Worm (Caenorhabditis elegans) whole organism, young adult: ENCODE measurements around the gene F27D9.13.

Experiments used
- B0261.1 ChIP-seq: sonication (generic microtip); optimal IDR thresholded peaks from 2 replicates; lab custom pipeline; 2016; ENCODE audit warnings: mild to moderate bottlenecking, missing genetic modification characterization, moderate library complexity, missing compliant biosample characterization
- F37B4.10 ChIP-seq: fragments of 200-800 bp; sonication (Bioruptor generic); IDR thresholded peaks from 2 replicates; pipeline ENCODE4 v1.3.6; 2022; ENCODE audit warnings: missing genetic modification characterization, missing compliant biosample characterization
- K11D2.4 ChIP-seq: fragments of 200-800 bp; sonication (Bioruptor generic); IDR thresholded peaks from 2 replicates; pipeline ENCODE4 v1.3.6; 2022; ENCODE audit warnings: missing genetic modification reagents, missing genetic modification characterization, missing compliant biosample characterization
- T26A5.8 ChIP-seq: sonication (generic microtip); optimal IDR thresholded peaks from 2 replicates; lab custom pipeline; 2016; ENCODE audit warnings: missing genetic modification characterization, missing compliant biosample characterization
- Y53F4B.3 ChIP-seq: fragments of 200-800 bp; sonication (Bioruptor generic); IDR thresholded peaks from 2 replicates; pipeline ENCODE4 v1.3.6; 2022; ENCODE audit warnings: missing genetic modification reagents, missing genetic modification characterization, missing compliant biosample characterization
- Y95B8A.8 ChIP-seq: fragments of 200-800 bp; sonication (Bioruptor generic); IDR thresholded peaks from 2 replicates; pipeline ENCODE4 v1.3.6; 2022; ENCODE audit warnings: missing genetic modification reagents, missing genetic modification characterization, missing compliant biosample characterization
- atf-7 ChIP-seq: sonication (generic microtip); optimal IDR thresholded peaks from 2 replicates; lab custom pipeline; 2017; ENCODE audit warnings: mild to moderate bottlenecking, missing genetic modification characterization, missing compliant biosample characterization
- bed-1 ChIP-seq: fragments of 200-800 bp; sonication (Bioruptor generic); IDR thresholded peaks from 2 replicates; pipeline ENCODE4 v1.3.6; 2022; ENCODE audit warnings: missing genetic modification reagents, missing genetic modification characterization, missing compliant biosample characterization
- bed-2 ChIP-seq: fragments of 200-800 bp; sonication (Bioruptor generic); IDR thresholded peaks from 2 replicates; pipeline ENCODE4 v1.3.6; 2022; ENCODE audit warnings: missing genetic modification reagents, missing genetic modification characterization, missing compliant biosample characterization
- cebp-1 ChIP-seq, 2 experiments: fragments of 200-800 bp in 1 of 2; sonication (Bioruptor generic) in 1 of 2; sonication (generic microtip) in 1 of 2; IDR thresholded peaks in 1 of 2; optimal IDR thresholded peaks in 1 of 2; 2 replicates each; pipeline versions ENCODE4 v1.3.6 to Lab custom; 2017 to 2022; ENCODE audit warnings: missing compliant biosample characterization in 2 of 2, missing genetic modification characterization in 2 of 2, mild to moderate bottlenecking in 1 of 2, missing genetic modification reagents in 1 of 2, moderate library complexity in 1 of 2
- cebp-2 ChIP-seq: fragments of 200-800 bp; sonication (Bioruptor generic); IDR thresholded peaks from 2 replicates; pipeline ENCODE4 v1.3.6; 2022; ENCODE audit warnings: missing genetic modification characterization, missing compliant biosample characterization
- ceh-100 ChIP-seq: fragments of 200-800 bp; sonication (Bioruptor generic); IDR thresholded peaks from 2 replicates; pipeline ENCODE4 v1.3.6; 2022; ENCODE audit warnings: missing genetic modification reagents, missing genetic modification characterization, missing compliant biosample characterization
- ceh-27 ChIP-seq: fragments of 200-800 bp; sonication (Bioruptor generic); optimal IDR thresholded peaks from 2 replicates; lab custom pipeline; 2018; ENCODE audit warnings: mild to moderate bottlenecking, missing genetic modification characterization, moderate library complexity, missing compliant biosample characterization
- ceh-40 ChIP-seq: fragments of 200-800 bp; sonication (Bioruptor generic); IDR thresholded peaks from 2 replicates; pipeline ENCODE4 v1.3.6; 2022; ENCODE audit warnings: missing genetic modification characterization, missing compliant biosample characterization
- ceh-58 ChIP-seq: fragments of 200-800 bp; sonication (Bioruptor generic); IDR thresholded peaks from 2 replicates; pipeline ENCODE4 v1.3.6; 2022; ENCODE audit warnings: missing genetic modification characterization, missing compliant biosample characterization
- ceh-91 ChIP-seq: fragments of 200-800 bp; sonication (Bioruptor generic); IDR thresholded peaks from 2 replicates; pipeline ENCODE4 v1.3.6; 2022; ENCODE audit warnings: missing genetic modification reagents, missing genetic modification characterization, missing compliant biosample characterization
- dpl-1 ChIP-seq: fragments of 150-350 bp; optimal IDR thresholded peaks from 2 replicates; lab custom pipeline; 2014; ENCODE audit warnings: missing biosample characterization, missing genetic modification reagents, missing genetic modification characterization
- efl-1 ChIP-seq: fragments of 150-350 bp; optimal IDR thresholded peaks from 2 replicates; lab custom pipeline; 2014; ENCODE audit warnings: missing biosample characterization, missing genetic modification reagents, missing genetic modification characterization
- egrh-3 ChIP-seq: fragments of 200-800 bp; sonication (Bioruptor generic); IDR thresholded peaks from 2 replicates; pipeline ENCODE4 v1.3.6; 2022; ENCODE audit warnings: missing genetic modification reagents, missing genetic modification characterization, missing compliant biosample characterization
- fkh-3 ChIP-seq: sonication (generic microtip); optimal IDR thresholded peaks from 2 replicates; lab custom pipeline; 2016; ENCODE audit warnings: mild to moderate bottlenecking, missing genetic modification characterization, missing compliant biosample characterization
- hlh-12 ChIP-seq: sonication (generic microtip); optimal IDR thresholded peaks from 2 replicates; lab custom pipeline; 2016; ENCODE audit warnings: missing genetic modification characterization, missing compliant biosample characterization
- hlh-26 ChIP-seq: fragments of 200-800 bp; sonication (Bioruptor generic); conservative IDR thresholded peaks from 2 replicates; pipeline ENCODE4 v1.3.6; 2022; ENCODE audit warnings: missing genetic modification reagents, missing genetic modification characterization, missing compliant biosample characterization
- hmg-1.2 ChIP-seq: fragments of 200-800 bp; sonication (Bioruptor generic); IDR thresholded peaks from 2 replicates; pipeline ENCODE4 v1.3.6; 2022; ENCODE audit warnings: missing genetic modification reagents, missing genetic modification characterization, missing compliant biosample characterization
- hmg-20 ChIP-seq: fragments of 200-800 bp; sonication (Bioruptor generic); IDR thresholded peaks from 2 replicates; pipeline ENCODE4 v1.3.6; 2022; ENCODE audit warnings: missing genetic modification reagents, missing genetic modification characterization, missing compliant biosample characterization
- lsl-1 ChIP-seq: fragments of 200-800 bp; sonication (Bioruptor generic); optimal IDR thresholded peaks from 2 replicates; lab custom pipeline; 2018; ENCODE audit warnings: mild to moderate bottlenecking, missing genetic modification characterization, moderate library complexity, missing compliant biosample characterization
- lsy-27 ChIP-seq: sonication (generic microtip); optimal IDR thresholded peaks from 2 replicates; lab custom pipeline; 2017; ENCODE audit warnings: missing genetic modification characterization, mild to moderate bottlenecking, missing compliant biosample characterization, antibody characterized with exemption, missing genotype, borderline replicate concordance; ENCODE audit not compliant: insufficient read depth
- madf-3 ChIP-seq: fragments of 200-800 bp; sonication (Bioruptor generic); IDR thresholded peaks from 2 replicates; pipeline ENCODE4 v1.3.6; 2022; ENCODE audit warnings: missing genetic modification reagents, missing genetic modification characterization, missing compliant biosample characterization
- madf-6 ChIP-seq: fragments of 200-800 bp; sonication (Bioruptor generic); IDR thresholded peaks from 2 replicates; pipeline ENCODE4 v1.3.6; 2022; ENCODE audit warnings: missing genetic modification reagents, missing genetic modification characterization, missing compliant biosample characterization
- mes-4 ChIP-seq: sonication (generic microtip); optimal IDR thresholded peaks from 2 replicates; lab custom pipeline; 2016; ENCODE audit warnings: missing genotype, missing genetic modification characterization, missing compliant biosample characterization
- nfyb-1 ChIP-seq: fragments of 200-800 bp; sonication (Bioruptor generic); IDR thresholded peaks from 2 replicates; pipeline ENCODE4 v1.3.6; 2022; ENCODE audit warnings: missing genetic modification reagents, missing genetic modification characterization, missing compliant biosample characterization
- pbrm-1 ChIP-seq: fragments of 200-800 bp; sonication (Bioruptor generic); IDR thresholded peaks from 2 replicates; pipeline ENCODE4 v1.3.6; 2022; ENCODE audit warnings: missing genetic modification reagents, missing genetic modification characterization, missing compliant biosample characterization
- rec-8 ChIP-seq, 2 experiments: sonication (generic microtip); optimal IDR thresholded peaks; 2 replicates each; lab custom pipeline; 2016; ENCODE audit warnings: mild to moderate bottlenecking in 2 of 2, missing genetic modification characterization in 2 of 2, missing genetic modification reagents in 2 of 2, missing genotype in 2 of 2, missing biosample characterization in 1 of 2, missing compliant biosample characterization in 1 of 2, moderate library complexity in 1 of 2
- repo-1 ChIP-seq: sonication (generic microtip); optimal IDR thresholded peaks from 2 replicates; lab custom pipeline; 2017; ENCODE audit warnings: mild to moderate bottlenecking, missing genetic modification characterization, missing compliant biosample characterization
- sdz-38 ChIP-seq: sonication (generic microtip); optimal IDR thresholded peaks from 2 replicates; lab custom pipeline; 2016; ENCODE audit warnings: missing genotype, missing genetic modification characterization, missing compliant biosample characterization
- somi-1 ChIP-seq: fragments of 200-800 bp; sonication (Bioruptor generic); optimal IDR thresholded peaks from 2 replicates; lab custom pipeline; 2018; ENCODE audit warnings: mild to moderate bottlenecking, missing genetic modification characterization, missing compliant biosample characterization
- sptf-2 ChIP-seq: fragments of 200-800 bp; sonication (Bioruptor generic); optimal IDR thresholded peaks from 2 replicates; lab custom pipeline; 2018; ENCODE audit warnings: mild to moderate bottlenecking, missing genetic modification characterization, missing compliant biosample characterization
- ztf-18 ChIP-seq: sonication (generic microtip); optimal IDR thresholded peaks from 2 replicates; lab custom pipeline; 2016; ENCODE audit warnings: missing genotype, mild to moderate bottlenecking, missing genetic modification characterization, missing compliant biosample characterization
- ztf-26 ChIP-seq: sonication (generic microtip); optimal IDR thresholded peaks from 2 replicates; lab custom pipeline; 2017; ENCODE audit warnings: missing genetic modification characterization, missing compliant biosample characterization

Gene F27D9.13

DNA sequence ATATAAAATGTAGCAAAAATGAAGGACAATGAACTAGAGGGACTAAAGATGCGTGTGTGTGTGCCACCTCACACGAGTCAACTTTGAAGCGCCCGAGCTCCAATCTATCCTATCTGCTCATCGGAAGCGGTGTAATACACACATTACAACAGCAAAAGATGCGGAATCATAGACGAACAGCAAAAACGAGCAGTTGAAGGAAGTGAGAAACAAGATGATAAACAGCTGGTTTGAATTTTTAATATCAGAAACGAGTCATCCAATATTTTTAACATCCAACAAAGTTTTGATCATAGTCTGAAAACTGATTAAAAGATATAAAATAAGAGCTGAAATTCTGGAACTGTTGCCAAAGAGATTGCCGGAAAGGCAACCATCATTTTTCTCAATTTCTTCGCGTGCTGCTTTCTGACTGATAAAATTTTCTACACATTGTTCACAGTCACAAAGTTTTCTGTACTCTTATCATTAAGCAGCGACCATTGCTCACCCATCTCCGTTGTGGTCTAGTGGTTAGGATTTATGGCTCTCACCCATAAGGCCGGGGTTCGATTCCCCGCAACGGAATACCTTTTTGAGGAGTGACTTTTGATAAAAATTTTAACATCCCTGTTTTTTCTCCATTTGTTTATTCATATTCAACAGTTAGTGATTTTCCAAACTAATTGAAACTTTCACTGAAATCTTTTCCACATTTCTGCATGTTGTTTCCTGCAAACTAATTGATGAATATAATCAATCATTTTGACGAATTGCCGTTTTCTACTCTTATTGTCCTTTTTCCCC, 13.5 kb upstream of the F27D9.13 start, which contains the start of gene stn-2 (continued):
- TF ChIP-seq Y95B8A.8 (GFP tag; lab: Robert Waterston, UW) (0 out of 2 replicates have a peak, but pooled peaks have one; percentile 55), hmg-1.2 (GFP tag; lab: Robert Waterston, UW) (peak; percentile 64), ztf-18 (tag; lab: Kevin White, UChicago) (peak; percentile 57)
- TF ChIP-seq, all 124 proteins: peak for 30

DNA sequence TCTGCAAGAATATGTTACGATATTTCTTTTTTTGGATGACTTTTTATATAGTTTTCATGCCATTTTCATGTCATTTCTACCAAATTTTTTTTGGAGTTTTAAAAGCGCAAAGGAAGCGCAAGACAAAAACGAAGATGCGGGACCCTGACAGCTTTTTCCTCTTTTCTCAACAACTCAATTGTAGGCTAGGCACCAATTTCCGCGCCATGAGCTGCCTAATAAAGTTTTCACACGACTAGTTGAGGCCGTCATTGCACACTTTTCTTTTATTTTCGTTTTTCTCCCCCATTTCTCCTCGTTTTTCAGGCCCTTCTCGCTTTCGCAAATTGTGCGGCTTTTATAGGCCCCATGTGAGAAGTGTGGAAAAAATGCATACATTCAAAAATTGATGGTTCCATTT, 12.6 kb upstream of the F27D9.13 start:
- no peak for TF ChIP-seq T26A5.8
- no peak for TF ChIP-seq atf-7 (tag; lab: Kevin White, UChicago)
- TF ChIP-seq hmg-20 (GFP tag; lab: Robert Waterston, UW) = no peak
- no peak for TF ChIP-seq K11D2.4
- TF ChIP-seq Y53F4B.3 (GFP tag; lab: Robert Waterston, UW) = no peak
- TF ChIP-seq cebp-2 (GFP tag; lab: Robert Waterston, UW) = no peak
- TF ChIP-seq ceh-100 (GFP tag; lab: Robert Waterston, UW) = no peak
- no peak for TF ChIP-seq fkh-3 (tag; lab: Kevin White, UChicago)
- TF ChIP-seq lsl-1 (GFP tag; lab: Kevin White, UChicago) = no peak
- no peak for TF ChIP-seq ztf-26
- no peak for TF ChIP-seq sptf-2 (GFP tag; lab: Kevin White, UChicago)
- TF ChIP-seq ztf-18 (tag; lab: Kevin White, UChicago) = no peak
- TF ChIP-seq ceh-58 (GFP tag; lab: Robert Waterston, UW) = no peak
- no peak for TF ChIP-seq ceh-91
- TF ChIP-seq repo-1 = no peak
- TF ChIP-seq efl-1 (GFP tag; lab: Kevin White, UChicago) = no peak
- no peak for TF ChIP-seq somi-1
- TF ChIP-seq bed-2 (GFP tag; lab: Robert Waterston, UW) = no peak
- no peak for TF ChIP-seq mes-4 (tag; lab: Kevin White, UChicago)
- TF ChIP-seq madf-3 = no peak

- TF ChIP-seq nfyb-1 (GFP tag; lab: Robert Waterston, UW) (0 out of 2 replicates have a peak, but pooled peaks have one; percentile 15), hmg-1.2 (GFP tag; lab: Robert Waterston, UW) (0 out of 2 replicates have a peak, but pooled peaks have one; percentile 10), egrh-3 (GFP tag; lab: Robert Waterston, UW) (no peak)
Observed at ce11 chrX:7678437-7679139, 11.3 kb upstream of the F27D9.13 start.

DNA sequence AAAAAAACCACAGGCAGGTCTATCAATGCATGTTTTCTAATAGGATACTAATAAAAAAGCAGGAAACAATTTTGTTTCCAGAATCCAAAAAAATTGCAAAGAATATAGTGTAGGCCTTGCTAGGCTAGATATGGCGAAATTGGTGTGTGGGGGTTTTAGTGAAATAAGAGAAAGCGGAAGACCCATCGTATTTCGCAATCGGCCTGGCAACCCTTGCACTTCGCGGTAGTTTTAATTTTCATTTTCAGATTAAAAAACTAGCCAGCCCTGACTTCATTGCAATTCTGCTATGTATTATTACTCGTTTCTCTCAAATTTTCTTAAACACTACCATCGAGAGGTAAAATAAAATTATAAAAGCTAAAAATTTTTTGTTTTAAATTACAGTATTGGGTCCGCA, 7.6 kb upstream of the F27D9.13 start:
- no peak for TF ChIP-seq hlh-12 (tag; lab: Kevin White, UChicago)
- 0 out of 2 replicates have a peak, but pooled peaks have one; percentile 41 for TF ChIP-seq cebp-1 (GFP tag; IDR thresholded peaks at IDR 0.05; lab: Robert Waterston, UW)
- peak; percentile 95 for TF ChIP-seq cebp-1 (tag; optimal IDR thresholded peaks at IDR 0.05; lab: Kevin White, UChicago)

- TF ChIP-seq ceh-27 (GFP tag; lab: Kevin White, UChicago) (no peak), hlh-26 (GFP tag; lab: Robert Waterston, UW) (no peak), efl-1 (GFP tag; lab: Kevin White, UChicago) (no peak), madf-6 (no peak), cebp-1 (GFP tag; IDR thresholded peaks at IDR 0.05; lab: Robert Waterston, UW) (no peak), cebp-1 (tag; optimal IDR thresholded peaks at IDR 0.05; lab: Kevin White, UChicago) (no peak), nfyb-1 (GFP tag; lab: Robert Waterston, UW) (no peak), T26A5.8 (no peak), dpl-1 (GFP tag; lab: Kevin White, UChicago) (no peak), sdz-38 (tag; lab: Kevin White, UChicago) (no peak), bed-2 (GFP tag; lab: Robert Waterston, UW) (no peak), rec-8 (tag; optimal IDR thresholded peaks at IDR 0.05; lab: Kevin White, UChicago) (no peak), mes-4 (tag; lab: Kevin White, UChicago) (no peak), lsy-27 (tag; lab: Kevin White, UChicago) (no peak), pbrm-1 (no peak), bed-1 (no peak), F37B4.10 (GFP tag; lab: Robert Waterston, UW) (no peak), K11D2.4 (no peak), B0261.1 (tag; lab: Kevin White, UChicago) (no peak), ceh-40 (GFP tag; lab: Robert Waterston, UW) (no peak)
Observed at ce11 chrX:7672693-7673092, 5.4 kb upstream of the F27D9.13 start, which contains the start of gene F27D9.2. F27D9.2 (plus strand) TSS chrX:7672993.
